Worm (Caenorhabditis elegans) whole organism, L1 larva: ENCODE measurements around the gene Y62F5A.10.

Experiments used
- C34B4.2 ChIP-seq: sonication (generic microtip); optimal IDR thresholded peaks from 2 replicates; lab custom pipeline; 2017; ENCODE audit warnings: mild to moderate bottlenecking, missing genetic modification characterization, missing compliant biosample characterization
- F16B12.6 ChIP-seq: fragments of 150-350 bp; optimal IDR thresholded peaks from 2 replicates; lab custom pipeline; 2014; ENCODE audit warnings: missing biosample characterization, missing genetic modification characterization
- Y116A8C.19 ChIP-seq: sonication (generic microtip); optimal IDR thresholded peaks from 2 replicates; lab custom pipeline; 2016; ENCODE audit warnings: missing compliant biosample characterization, missing genetic modification characterization, borderline replicate concordance
- alr-1 ChIP-seq: fragments of 200-800 bp; sonication (Bioruptor generic); optimal IDR thresholded peaks from 2 replicates; lab custom pipeline; 2018; ENCODE audit warnings: borderline replicate concordance, mild to moderate bottlenecking, missing genetic modification characterization, missing compliant biosample characterization
- ceh-63 ChIP-seq: fragments of 200-800 bp; sonication (Bioruptor generic); optimal IDR thresholded peaks from 2 replicates; lab custom pipeline; 2018; ENCODE audit warnings: mild to moderate bottlenecking, missing genetic modification characterization, missing compliant biosample characterization
- ceh-82 ChIP-seq, 3 experiments: fragments of 150-350 bp in 1 of 3; sonication (generic microtip) in 2 of 3; optimal IDR thresholded peaks; 2 replicates each; lab custom pipeline; 2014 to 2017; ENCODE audit warnings: missing biosample characterization in 3 of 3, missing genetic modification characterization in 3 of 3
- ceh-90 ChIP-seq: sonication (generic microtip); optimal IDR thresholded peaks from 2 replicates; lab custom pipeline; 2016; ENCODE audit warnings: missing genetic modification characterization, missing compliant biosample characterization
- ces-1 ChIP-seq: fragments of 150-350 bp; optimal IDR thresholded peaks from 2 replicates; lab custom pipeline; 2014; ENCODE audit warnings: missing biosample characterization, missing genetic modification reagents, missing genetic modification characterization
- dpl-1 ChIP-seq, 3 experiments: fragments of 150-350 bp in 2 of 3; sonication (generic microtip) in 1 of 3; optimal IDR thresholded peaks; 2 replicates each; lab custom pipeline; 2014 to 2017; ENCODE audit warnings: missing biosample characterization in 3 of 3, missing genetic modification characterization in 3 of 3, missing genetic modification reagents in 3 of 3
- efl-1 ChIP-seq, 4 experiments: fragments of 150-350 bp; optimal IDR thresholded peaks in 3 of 4; peaks in 1 of 4; 1 replicate in 1 of 4; 2 replicates in 3 of 4; lab custom pipeline; 2014; ENCODE audit warnings: missing biosample characterization in 2 of 4, missing genetic modification characterization in 2 of 4, missing genetic modification reagents in 2 of 4
- egl-13 ChIP-seq: sonication (generic microtip); optimal IDR thresholded peaks from 2 replicates; lab custom pipeline; 2016; ENCODE audit warnings: missing genotype, missing genetic modification reagents, missing genetic modification characterization, missing compliant biosample characterization
- egl-27 ChIP-seq, 2 experiments: fragments of 150-350 bp in 1 of 2; sonication (generic microtip); optimal IDR thresholded peaks; 3 replicates each; lab custom pipeline; 2017 to 2018; ENCODE audit warnings: missing biosample characterization in 2 of 2, missing genetic modification characterization in 2 of 2, missing genetic modification reagents in 2 of 2
- elt-2 ChIP-seq: sonication (generic microtip); optimal IDR thresholded peaks from 2 replicates; lab custom pipeline; 2016; ENCODE audit warnings: missing genetic modification characterization, mild to moderate bottlenecking, inconsistent platforms, missing compliant biosample characterization, missing genetic modification reagents
- elt-3 ChIP-seq, 6 experiments: fragments of 150-350 bp in 1 of 6; sonication (generic microtip); optimal IDR thresholded peaks; 2 replicates each; lab custom pipeline; 2017 to 2018; ENCODE audit warnings: missing biosample characterization in 6 of 6, missing genetic modification characterization in 6 of 6, inconsistent platforms in 1 of 6
- fkh-10 ChIP-seq: sonication (generic microtip); optimal IDR thresholded peaks from 2 replicates; lab custom pipeline; 2017; ENCODE audit warnings: missing biosample characterization, missing genetic modification reagents, missing genetic modification characterization
- fkh-4 ChIP-seq: sonication (generic microtip); optimal IDR thresholded peaks from 2 replicates; lab custom pipeline; 2016; ENCODE audit warnings: missing compliant biosample characterization, missing genetic modification characterization, borderline replicate concordance
- fkh-8 ChIP-seq: sonication (generic microtip); optimal IDR thresholded peaks from 2 replicates; lab custom pipeline; 2016; ENCODE audit warnings: mild to moderate bottlenecking, missing genetic modification characterization, missing compliant biosample characterization
- grh-1 ChIP-seq: fragments of 200-800 bp; sonication (Bioruptor generic); IDR thresholded peaks from 2 replicates; pipeline ENCODE4 v1.3.6; 2022; ENCODE audit warnings: missing genetic modification reagents, missing genetic modification characterization, missing compliant biosample characterization
- jun-1 ChIP-seq: fragments of 150-350 bp; optimal IDR thresholded peaks from 2 replicates; lab custom pipeline; 2014; ENCODE audit warnings: missing biosample characterization, missing genetic modification reagents, missing genetic modification characterization
- lin-14 ChIP-seq: fragments of 200-800 bp; sonication (Bioruptor generic); optimal IDR thresholded peaks from 2 replicates; lab custom pipeline; 2018; ENCODE audit warnings: mild to moderate bottlenecking, missing genetic modification characterization, moderate library complexity, missing compliant biosample characterization
- lin-15B ChIP-seq: fragments of 150-350 bp; sonication (generic microtip); optimal IDR thresholded peaks from 3 replicates; lab custom pipeline; 2014; ENCODE audit warnings: missing biosample characterization, missing genetic modification characterization
- lir-3 ChIP-seq: sonication (generic microtip); optimal IDR thresholded peaks from 2 replicates; lab custom pipeline; 2016; ENCODE audit warnings: mild to moderate bottlenecking, missing genetic modification characterization, moderate library complexity, missing compliant biosample characterization; ENCODE audit not compliant: poor library complexity
- lsy-2 ChIP-seq, 2 experiments: fragments of 150-350 bp; optimal IDR thresholded peaks; 2 replicates each; lab custom pipeline; 2014; ENCODE audit warnings: missing biosample characterization in 2 of 2, missing genetic modification characterization in 2 of 2
- mep-1 ChIP-seq: fragments of 150-350 bp; optimal IDR thresholded peaks from 2 replicates; lab custom pipeline; 2014; ENCODE audit warnings: missing biosample characterization, missing genetic modification characterization
- nhr-12 ChIP-seq: sonication (generic microtip); optimal IDR thresholded peaks from 2 replicates; lab custom pipeline; 2017; ENCODE audit warnings: missing biosample characterization, missing genetic modification characterization
- nhr-20 ChIP-seq: sonication (generic microtip); optimal IDR thresholded peaks from 2 replicates; lab custom pipeline; 2016; ENCODE audit warnings: mild to moderate bottlenecking, missing genetic modification characterization, missing compliant biosample characterization
- nhr-28 ChIP-seq: fragments of 150-350 bp; optimal IDR thresholded peaks from 2 replicates; lab custom pipeline; 2014; ENCODE audit warnings: missing biosample characterization, missing genetic modification characterization
- nhr-71 ChIP-seq: sonication (generic microtip); optimal IDR thresholded peaks from 2 replicates; lab custom pipeline; 2016; ENCODE audit warnings: mild to moderate bottlenecking, missing genetic modification characterization, moderate library complexity, missing compliant biosample characterization
- nhr-85 ChIP-seq: sonication (generic microtip); peaks from one replicate; lab custom pipeline; 2016; ENCODE audit warnings: missing genetic modification characterization, inconsistent platforms, missing compliant biosample characterization
- pag-3 ChIP-seq: sonication (generic microtip); optimal IDR thresholded peaks from 2 replicates; lab custom pipeline; 2017; ENCODE audit warnings: missing genetic modification characterization, mild to moderate bottlenecking, missing compliant biosample characterization, antibody characterized with exemption, borderline replicate concordance; ENCODE audit not compliant: insufficient read depth
- pax-3 ChIP-seq: fragments of 200-800 bp; sonication (Bioruptor generic); optimal IDR thresholded peaks from 2 replicates; lab custom pipeline; 2018; ENCODE audit warnings: mild to moderate bottlenecking, missing genetic modification characterization, moderate library complexity, missing compliant biosample characterization
- rnt-1 ChIP-seq: sonication (generic microtip); optimal IDR thresholded peaks from 2 replicates; lab custom pipeline; 2016; ENCODE audit warnings: mild to moderate bottlenecking, missing genetic modification characterization, moderate library complexity, missing compliant biosample characterization
- skn-1 ChIP-seq: fragments of 150-350 bp; optimal IDR thresholded peaks from 2 replicates; lab custom pipeline; 2014; ENCODE audit warnings: missing biosample characterization, missing genetic modification characterization
- snpc-4 ChIP-seq: fragments of 150-350 bp; optimal IDR thresholded peaks from 2 replicates; lab custom pipeline; 2014; ENCODE audit warnings: missing biosample characterization, missing genetic modification characterization
- sptf-1 ChIP-seq: fragments of 150-350 bp; optimal IDR thresholded peaks from 2 replicates; lab custom pipeline; 2014; ENCODE audit warnings: missing biosample characterization, missing genetic modification characterization
- sup-37 ChIP-seq: fragments of 200-800 bp; sonication (Bioruptor generic); optimal IDR thresholded peaks from 2 replicates; lab custom pipeline; 2018; ENCODE audit warnings: mild to moderate bottlenecking, missing genetic modification characterization, missing compliant biosample characterization
- tbx-2 ChIP-seq: sonication (generic microtip); optimal IDR thresholded peaks from 2 replicates; lab custom pipeline; 2016; ENCODE audit warnings: missing genetic modification characterization, missing compliant biosample characterization
- unc-130 ChIP-seq: fragments of 150-350 bp; optimal IDR thresholded peaks from 2 replicates; lab custom pipeline; 2017; ENCODE audit warnings: missing biosample characterization, missing genetic modification characterization, inconsistent platforms
- unc-30 ChIP-seq: sonication (generic microtip); optimal IDR thresholded peaks from 2 replicates; lab custom pipeline; 2017; ENCODE audit warnings: missing biosample characterization, missing genetic modification characterization
- unc-62 ChIP-seq: fragments of 150-350 bp; optimal IDR thresholded peaks from 2 replicates; lab custom pipeline; 2014; ENCODE audit warnings: missing biosample characterization, missing genetic modification reagents, missing genetic modification characterization
- vab-15 ChIP-seq: sonication (generic microtip); optimal IDR thresholded peaks from 2 replicates; lab custom pipeline; 2017; ENCODE audit warnings: missing genotype, mild to moderate bottlenecking, missing genetic modification characterization, missing compliant biosample characterization
- zip-4 ChIP-seq: fragments of 200-800 bp; sonication (Bioruptor generic); optimal IDR thresholded peaks from 2 replicates; lab custom pipeline; 2018; ENCODE audit warnings: mild to moderate bottlenecking, missing genetic modification characterization, moderate library complexity, missing compliant biosample characterization
- ztf-11 ChIP-seq, 2 experiments: sonication (generic microtip); optimal IDR thresholded peaks; 2 replicates each; lab custom pipeline; 2016 to 2017; ENCODE audit warnings: missing genetic modification characterization in 2 of 2, missing biosample characterization in 1 of 2, missing compliant biosample characterization in 1 of 2
- ztf-4 ChIP-seq: fragments of 150-350 bp; optimal IDR thresholded peaks from 2 replicates; lab custom pipeline; 2014; ENCODE audit warnings: missing biosample characterization, missing genetic modification characterization

Gene Y62F5A.10

ce11 chrII:11555634-11556033, 34.2 kb downstream of the Y62F5A.10 start, which contains the start of gene F54D5.24:
Gene F54D5.24 (plus strand): TSS chrII:11555949.
- TF ChIP-seq nhr-20 (tag; lab: Kevin White, UChicago) (no peak), egl-27 (tag; optimal IDR thresholded peaks at IDR 0.05; lab: Kevin White, UChicago) (no peak), snpc-4 (tag; lab: Kevin White, UChicago) (no peak), fkh-10 (GFP tag; lab: Kevin White, UChicago) (no peak), lin-15B (tag; lab: Kevin White, UChicago) (no peak), ces-1 (no peak), lir-3 (tag; lab: Kevin White, UChicago) (no peak), elt-3 (tag; optimal IDR thresholded peaks at IDR 0.05; lab: Kevin White, UChicago) (no peak), fkh-8 (tag; lab: Kevin White, UChicago) (no peak), ztf-4 (tag; lab: Kevin White, UChicago) (no peak), zip-4 (no peak), nhr-71 (no peak), ceh-90 (tag; lab: Kevin White, UChicago) (no peak), skn-1 (tag; lab: Kevin White, UChicago) (no peak)

- TF ChIP-seq ceh-63: no peak
- no peak for TF ChIP-seq F16B12.6
- TF ChIP-seq nhr-28 (tag; lab: Kevin White, UChicago): no peak
- no peak for TF ChIP-seq nhr-12 (tag; lab: Kevin White, UChicago)
- no peak for TF ChIP-seq unc-62
- TF ChIP-seq Y116A8C.19: no peak
- no peak for TF ChIP-seq nhr-85 (tag; lab: Kevin White, UChicago)
Observed at ce11 chrII:11556338-11556737, 34.9 kb downstream of the Y62F5A.10 start, which contains the start of gene F54D5.17. Gene F54D5.17 (plus strand): TSS chrII:11556638.

ce11 chrII:11564127-11564526, 42.7 kb downstream of the Y62F5A.10 start, which contains the start of gene F54D5.15:
Gene F54D5.15 (minus strand): TSS chrII:11564227.
- TF ChIP-seq elt-2 (tag; lab: Kevin White, UChicago): no peak
- no peak for TF ChIP-seq mep-1 (tag; lab: Kevin White, UChicago)
- TF ChIP-seq tbx-2 (tag; lab: Kevin White, UChicago): no peak
- no peak for TF ChIP-seq pag-3 (tag; lab: Kevin White, UChicago)
- TF ChIP-seq lin-15B (tag; lab: Kevin White, UChicago): no peak
- TF ChIP-seq sup-37: no peak
- no peak for TF ChIP-seq pax-3 (tag; lab: Kevin White, UChicago)
- TF ChIP-seq sptf-1 (tag; lab: Kevin White, UChicago): no peak
- TF ChIP-seq egl-27 (tag; optimal IDR thresholded peaks at IDR 0.05; lab: Kevin White, UChicago): no peak
- no peak for TF ChIP-seq alr-1
- no peak for TF ChIP-seq unc-30 (tag; lab: Kevin White, UChicago)
- no peak for TF ChIP-seq fkh-4 (tag; lab: Kevin White, UChicago)
- no peak for TF ChIP-seq grh-1 (GFP tag; lab: Robert Waterston, UW)
- TF ChIP-seq lin-14 (GFP tag; lab: Kevin White, UChicago): no peak
- TF ChIP-seq vab-15 (tag; lab: Kevin White, UChicago): no peak
- TF ChIP-seq unc-130 (tag; lab: Kevin White, UChicago): no peak
- no peak for TF ChIP-seq lir-3 (tag; lab: Kevin White, UChicago)
- TF ChIP-seq ces-1: no peak

ce11 chrII:11566970-11567711, 45.7 kb downstream of the Y62F5A.10 start, which contains the start of gene F54D5.5:
Gene F54D5.5 (minus strand): TSS chrII:11567020.
- TF ChIP-seq nhr-85 (tag; lab: Kevin White, UChicago) (peak; percentile 25), dpl-1 (GFP tag; optimal IDR thresholded peaks at IDR 0.05; lab: Kevin White, UChicago) (peak in 2 of 3 experiments; percentile 22 to 75), lsy-2 (tag; optimal IDR thresholded peaks at IDR 0.05; lab: Kevin White, UChicago) (peak in 1 of 2 experiments; percentile 45), unc-30 (tag; lab: Kevin White, UChicago) (no peak), efl-1 (optimal IDR thresholded peaks at IDR 0.05; lab: Kevin White, UChicago) (peak; percentile 25 to 62), efl-1 (GFP tag; optimal IDR thresholded peaks at IDR 0.05 in 1 of 2; lab: Kevin White, UChicago) (peak; percentile 61 to 95), C34B4.2 (no peak), fkh-4 (tag; lab: Kevin White, UChicago) (no peak), F16B12.6 (peak; percentile 1), ztf-11 (tag; optimal IDR thresholded peaks at IDR 0.05; lab: Kevin White, UChicago) (peak in 1 of 2 experiments; percentile 40), snpc-4 (tag; lab: Kevin White, UChicago) (no peak), egl-13 (tag; lab: Kevin White, UChicago) (peak; percentile 8), rnt-1 (tag; lab: Kevin White, UChicago) (peak; percentile 5), ceh-82 (tag; optimal IDR thresholded peaks at IDR 0.05; lab: Kevin White, UChicago) (peak in 2 of 3 experiments; percentile 12 to 28), pag-3 (tag; lab: Kevin White, UChicago) (no peak), jun-1 (no peak)
